Fruit fly (Drosophila melanogaster) whole organism, embryonic: Measurements from ENCODE around the gene al.

ENCODE experiments used
- Ada2b ChIP-seq: fragments of 200-800 bp; sonication (Bioruptor generic); IDR thresholded peaks from 2 replicates; pipeline ENCODE4 v1.3.6; 2022; ENCODE audit warnings: missing biosample characterization, missing genetic modification characterization
- Aef1 ChIP-seq: fragments of 200-800 bp; sonication (Bioruptor generic); IDR thresholded peaks from 3 replicates; pipeline ENCODE4 v1.3.6; 2022; ENCODE audit warnings: missing biosample characterization, missing genetic modification characterization
- Asciz ChIP-seq: fragments of 200-800 bp; sonication (Bioruptor generic); optimal IDR thresholded peaks from 2 replicates; lab custom pipeline; 2017; ENCODE audit warnings: missing biosample characterization, mild to moderate bottlenecking, missing genetic modification characterization, missing genetic modification reagents
- Atf-2 ChIP-seq: fragments of 200-800 bp; sonication (Bioruptor generic); optimal IDR thresholded peaks from 2 replicates; lab custom pipeline; 2016; ENCODE audit warnings: missing biosample characterization, missing genetic modification characterization
- BtbVII ChIP-seq: fragments of 200-800 bp; sonication (Bioruptor generic); optimal IDR thresholded peaks from 3 replicates; lab custom pipeline; 2017; ENCODE audit warnings: missing biosample characterization, mild to moderate bottlenecking, missing genetic modification characterization
- CG12236 ChIP-seq: fragments of 200-800 bp; sonication (Bioruptor generic); optimal IDR thresholded peaks from 2 replicates; lab custom pipeline; 2016; ENCODE audit warnings: missing biosample characterization, missing genetic modification characterization
- CG15601 ChIP-seq: fragments of 200-800 bp; sonication (Bioruptor generic); optimal IDR thresholded peaks from 3 replicates; lab custom pipeline; 2019; ENCODE audit warnings: missing biosample characterization, mild to moderate bottlenecking, missing genetic modification characterization, moderate library complexity
- CG2116 ChIP-seq: fragments of 200-800 bp; sonication (Bioruptor generic); optimal IDR thresholded peaks from 3 replicates; lab custom pipeline; 2018; ENCODE audit warnings: missing biosample characterization, mild to moderate bottlenecking, missing genetic modification characterization
- CG31365 ChIP-seq: fragments of 200-800 bp; sonication (Bioruptor generic); optimal IDR thresholded peaks from 2 replicates; lab custom pipeline; 2018; ENCODE audit warnings: missing biosample characterization, mild to moderate bottlenecking, missing genetic modification characterization
- CG4707 ChIP-seq: fragments of 200-800 bp; sonication (Bioruptor generic); optimal IDR thresholded peaks from 2 replicates; lab custom pipeline; 2018; ENCODE audit warnings: missing biosample characterization, mild to moderate bottlenecking, missing genetic modification characterization, moderate library complexity
- CG5180 ChIP-seq: fragments of 200-800 bp; sonication (Bioruptor generic); optimal IDR thresholded peaks from 3 replicates; lab custom pipeline; 2017; ENCODE audit warnings: missing biosample characterization, missing genetic modification characterization, mild to moderate bottlenecking, moderate library complexity, missing genetic modification reagents
- CG7786 ChIP-seq: fragments of 200-800 bp; sonication (Bioruptor generic); optimal IDR thresholded peaks from 2 replicates; lab custom pipeline; 2016; ENCODE audit warnings: missing biosample characterization, missing genetic modification characterization
- CkIIα-i1 ChIP-seq: fragments of 200-800 bp; sonication (Bioruptor generic); IDR thresholded peaks from 2 replicates; pipeline ENCODE4 v1.3.6; 2022; ENCODE audit warnings: missing biosample characterization, missing genetic modification characterization
- D ChIP-seq, 2 experiments: fragments of 200-800 bp in 1 of 2; fragments of >200 bp in 1 of 2; sonication (Bioruptor generic) in 1 of 2; optimal IDR thresholded peaks; 2 replicates in 1 of 2; 3 replicates in 1 of 2; lab custom pipeline; 2017; ENCODE audit warnings: mild to moderate bottlenecking in 1 of 2, missing biosample characterization in 1 of 2, missing genetic modification characterization in 1 of 2, missing genetic modification reagents in 1 of 2
- Dref ChIP-seq: fragments of 200-800 bp; sonication (Bioruptor generic); IDR thresholded peaks from 2 replicates; pipeline ENCODE4 v1.3.6; 2022; ENCODE audit warnings: missing biosample characterization, missing genetic modification characterization
- ERR ChIP-seq: fragments of 200-800 bp; sonication (Bioruptor generic); optimal IDR thresholded peaks from 2 replicates; lab custom pipeline; 2016; ENCODE audit warnings: missing biosample characterization, missing genetic modification characterization
- Fer1 ChIP-seq: fragments of 200-800 bp; sonication (Bioruptor generic); optimal IDR thresholded peaks from 2 replicates; lab custom pipeline; 2017; ENCODE audit warnings: missing biosample characterization, mild to moderate bottlenecking, missing genetic modification characterization
- GATAe ChIP-seq: fragments of 200-800 bp; sonication (Bioruptor generic); conservative IDR thresholded peaks from 2 replicates; pipeline ENCODE4 v1.3.6; 2022; ENCODE audit warnings: missing biosample characterization, missing genetic modification characterization
- Hand ChIP-seq: fragments of 200-800 bp; sonication (Bioruptor generic); optimal IDR thresholded peaks from 2 replicates; lab custom pipeline; 2017; ENCODE audit warnings: mild to moderate bottlenecking, missing biosample characterization, missing genetic modification reagents, missing genetic modification characterization
- Hey ChIP-seq: fragments of 200-800 bp; sonication (Bioruptor generic); optimal IDR thresholded peaks from 3 replicates; lab custom pipeline; 2018; ENCODE audit warnings: missing biosample characterization, mild to moderate bottlenecking, missing genetic modification characterization
- Hmx ChIP-seq: fragments of 200-800 bp; sonication (Bioruptor generic); optimal IDR thresholded peaks from 2 replicates; lab custom pipeline; 2016; ENCODE audit warnings: missing biosample characterization, missing genetic modification characterization
- Hr78 ChIP-seq, 2 experiments: fragments of 200-800 bp in 1 of 2; fragments of >200 bp in 1 of 2; sonication (Bioruptor generic) in 1 of 2; optimal IDR thresholded peaks; 2 replicates each; lab custom pipeline; 2017 to 2019; ENCODE audit warnings: missing biosample characterization in 2 of 2, missing genetic modification characterization in 2 of 2, mild to moderate bottlenecking in 1 of 2, moderate library complexity in 1 of 2
- Mrtf ChIP-seq: fragments of 200-800 bp; sonication (Bioruptor generic); IDR thresholded peaks from 3 replicates; pipeline ENCODE4 v1.3.6; 2022; ENCODE audit warnings: missing biosample characterization, missing genetic modification characterization
- Scr ChIP-seq: fragments of 200-800 bp; sonication (Bioruptor generic); IDR thresholded peaks from 2 replicates; pipeline ENCODE4 v1.3.6; 2022; ENCODE audit warnings: missing biosample characterization, missing genetic modification characterization; ENCODE audit not compliant: partially characterized antibody
- Stat92E ChIP-seq, 3 experiments: fragments of >200 bp in 2 of 3; fragments of 200-800 bp in 1 of 3; sonication (Bioruptor generic) in 1 of 3; optimal IDR thresholded peaks; 2 replicates each; lab custom pipeline; 2017 to 2019; ENCODE audit warnings: missing biosample characterization in 3 of 3, missing genetic modification characterization in 3 of 3, mild to moderate bottlenecking in 1 of 3, moderate library complexity in 1 of 3
- Vsx1 ChIP-seq: fragments of 200-800 bp; sonication (Bioruptor generic); optimal IDR thresholded peaks from 2 replicates; lab custom pipeline; 2017; ENCODE audit warnings: missing biosample characterization, mild to moderate bottlenecking, missing genetic modification characterization, missing genetic modification reagents
- Xbp1 ChIP-seq: fragments of 200-800 bp; sonication (Bioruptor generic); optimal IDR thresholded peaks from 3 replicates; lab custom pipeline; 2016; ENCODE audit warnings: missing biosample characterization, mild to moderate bottlenecking, missing genetic modification characterization
- ab ChIP-seq: fragments of 200-800 bp; sonication (Bioruptor generic); optimal IDR thresholded peaks from 2 replicates; lab custom pipeline; 2016; ENCODE audit warnings: missing biosample characterization, missing genetic modification characterization
- ap ChIP-seq: fragments of 200-800 bp; sonication (Bioruptor generic); IDR thresholded peaks from 2 replicates; pipeline ENCODE4 v1.3.6; 2022; ENCODE audit warnings: missing biosample characterization, missing genetic modification characterization
- bsh ChIP-seq, 2 experiments: fragments of 200-800 bp; sonication (Bioruptor generic); optimal IDR thresholded peaks; 2 replicates each; lab custom pipeline; 2017 to 2018; ENCODE audit warnings: mild to moderate bottlenecking in 2 of 2, missing biosample characterization in 2 of 2, missing genetic modification characterization in 2 of 2, moderate library complexity in 1 of 2
- btn ChIP-seq: fragments of 200-800 bp; sonication (Bioruptor generic); optimal IDR thresholded peaks from 2 replicates; lab custom pipeline; 2016; ENCODE audit warnings: missing biosample characterization, missing genetic modification characterization
- cg ChIP-seq: fragments of 200-800 bp; sonication (Bioruptor generic); optimal IDR thresholded peaks from 3 replicates; lab custom pipeline; 2019; ENCODE audit warnings: missing biosample characterization, mild to moderate bottlenecking, missing genetic modification characterization, moderate library complexity
- cwo ChIP-seq: fragments of 200-800 bp; sonication (Bioruptor generic); optimal IDR thresholded peaks from 3 replicates; lab custom pipeline; 2017; ENCODE audit warnings: missing biosample characterization, missing genetic modification characterization, mild to moderate bottlenecking, moderate library complexity, missing genetic modification reagents
- exex ChIP-seq: fragments of 200-800 bp; sonication (Bioruptor generic); optimal IDR thresholded peaks from 4 replicates; lab custom pipeline; 2018; ENCODE audit warnings: missing biosample characterization, mild to moderate bottlenecking, missing genetic modification characterization, moderate library complexity
- fd64A ChIP-seq: fragments of 200-800 bp; sonication (Bioruptor generic); optimal IDR thresholded peaks from 3 replicates; lab custom pipeline; 2018; ENCODE audit warnings: missing biosample characterization, mild to moderate bottlenecking, missing genetic modification characterization
- grn ChIP-seq: fragments of 200-800 bp; sonication (Bioruptor generic); optimal IDR thresholded peaks from 3 replicates; lab custom pipeline; 2017; ENCODE audit warnings: missing biosample characterization, missing genetic modification characterization
- gt ChIP-seq: fragments of 200-800 bp; sonication (Bioruptor generic); IDR thresholded peaks from 2 replicates; pipeline ENCODE4 v1.3.6; 2022; ENCODE audit warnings: missing biosample characterization, missing genetic modification characterization
- hb ChIP-seq: fragments of 200-800 bp; sonication (Bioruptor generic); IDR thresholded peaks from 3 replicates; pipeline ENCODE4 v1.3.6; 2022; ENCODE audit warnings: missing biosample characterization, missing genetic modification characterization; ENCODE audit not compliant: partially characterized antibody
- mirr ChIP-seq: fragments of 200-800 bp; sonication (Bioruptor generic); optimal IDR thresholded peaks from 3 replicates; lab custom pipeline; 2018; ENCODE audit warnings: missing biosample characterization, mild to moderate bottlenecking, missing genetic modification characterization
- pan ChIP-seq, 4 experiments: fragments of >200 bp in 3 of 4; fragments of 200-800 bp in 1 of 4; sonication (Bioruptor generic) in 1 of 4; optimal IDR thresholded peaks in 3 of 4; IDR thresholded peaks in 1 of 4; 2 replicates each; pipeline versions ENCODE4 v1.3.6 to Lab custom; 2017 to 2022; ENCODE audit warnings: missing biosample characterization in 2 of 4, missing genetic modification characterization in 2 of 4, mixed read lengths in 1 of 4
- sens ChIP-seq: fragments of 200-800 bp; sonication (Bioruptor generic); peaks from one replicate; lab custom pipeline; 2016; ENCODE audit warnings: missing biosample characterization, missing genetic modification characterization
- seq ChIP-seq: fragments of 200-800 bp; sonication (Bioruptor generic); IDR thresholded peaks from 2 replicates; pipeline ENCODE4 v1.3.6; 2022; ENCODE audit warnings: missing biosample characterization, missing genetic modification characterization
- sug ChIP-seq: fragments of 200-800 bp; optimal IDR thresholded peaks from 2 replicates; lab custom pipeline; 2019; ENCODE audit warnings: missing biosample characterization, mild to moderate bottlenecking, missing genetic modification characterization, moderate library complexity
- tgo ChIP-seq: fragments of 200-800 bp; sonication (Bioruptor generic); IDR thresholded peaks from 3 replicates; pipeline ENCODE4 v1.3.6; 2022; ENCODE audit warnings: missing biosample characterization, missing genetic modification characterization
- tin ChIP-seq: fragments of 200-800 bp; sonication (Bioruptor generic); optimal IDR thresholded peaks from 3 replicates; lab custom pipeline; 2016; ENCODE audit warnings: missing biosample characterization, missing genetic modification characterization
- tx ChIP-seq: fragments of 200-800 bp; sonication (Bioruptor generic); optimal IDR thresholded peaks from 2 replicates; lab custom pipeline; 2016; ENCODE audit warnings: missing biosample characterization, missing genetic modification characterization
- usp ChIP-seq: fragments of >200 bp; optimal IDR thresholded peaks from 2 replicates; lab custom pipeline; 2017; ENCODE audit warnings: missing biosample characterization, missing genetic modification characterization

The al gene

DNA sequence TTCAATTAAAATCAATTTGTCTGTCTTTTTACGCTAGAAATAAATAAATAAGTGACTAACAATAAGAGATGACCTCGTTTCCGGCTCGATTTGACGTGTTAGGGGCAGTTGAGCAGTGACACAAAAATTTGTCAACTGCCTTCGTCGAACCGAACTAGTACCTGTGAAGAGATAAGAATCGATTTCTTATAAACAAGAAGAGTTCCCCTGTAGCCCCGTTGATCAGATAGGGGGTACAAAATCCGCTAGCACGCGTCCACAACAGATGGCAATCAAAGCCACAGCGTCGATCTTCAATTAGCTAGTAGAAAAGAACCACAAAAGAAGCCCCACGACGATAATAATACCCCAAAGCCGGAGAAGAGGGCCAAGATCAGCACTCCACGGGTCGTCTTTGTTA lies 6.2 kb upstream of the al start:
- TF ChIP-seq Hmx (GFP tag; lab: Kevin White, UChicago) (no peak), sug (tag; lab: Kevin White, UChicago) (peak; percentile 21), grn (peak; percentile 94), Vsx1 (GFP tag; lab: Kevin White, UChicago) (peak; percentile 21), Stat92E (GFP tag; optimal IDR thresholded peaks at IDR 0.05; lab: Kevin White, UChicago) (no peak), Hey (peak; percentile 37)
- TF ChIP-seq, all 482 proteins: peak for 4

dm6 chr2L:378815-379440 lies 1.0 kb downstream of the al start:
- TF ChIP-seq Aef1 (no peak), Fer1 (GFP tag; lab: Kevin White, UChicago) (no peak), Atf-2 (GFP tag; lab: Kevin White, UChicago) (no peak), D (optimal IDR thresholded peaks at IDR 0.05; lab: Kevin White, UChicago) (no peak), D (GFP tag; optimal IDR thresholded peaks at IDR 0.05; lab: Kevin White, UChicago) (no peak), mirr (GFP tag; lab: Kevin White, UChicago) (peak; percentile 61), Scr (no peak), CG31365 (tag; lab: Kevin White, UChicago) (no peak), GATAe (GFP tag; lab: Robert Waterston, UW) (no peak), CG12236 (GFP tag; lab: Kevin White, UChicago) (no peak), Hand (GFP tag; lab: Kevin White, UChicago) (no peak), pan (optimal IDR thresholded peaks at IDR 0.05; lab: Kevin White, UChicago) (no peak), pan (GFP tag; optimal IDR thresholded peaks at IDR 0.05 in 1 of 2, IDR thresholded peaks at IDR 0.05 in 1 of 2) (no peak), fd64A (GFP tag; lab: Kevin White, UChicago) (no peak), cg (no peak), ap (GFP tag; lab: Robert Waterston, UW) (no peak), CG7786 (no peak), tgo (no peak), grn (peak; percentile 94), bsh (GFP tag; optimal IDR thresholded peaks at IDR 0.05; lab: Kevin White, UChicago) (no peak), ab (GFP tag; lab: Kevin White, UChicago) (no peak), btn (GFP tag; lab: Kevin White, UChicago) (no peak), cwo (peak; percentile 34), Mrtf (no peak), exex (tag; lab: Kevin White, UChicago) (peak; percentile 90), Dref (no peak), Ada2b (GFP tag; lab: Robert Waterston, UW) (no peak), Xbp1 (no peak), Hr78 (GFP tag; optimal IDR thresholded peaks at IDR 0.05; lab: Kevin White, UChicago) (no peak), seq (GFP tag; lab: Robert Waterston, UW) (no peak), tin (GFP tag; lab: Kevin White, UChicago) (no peak), sens (no peak), CG4707 (GFP tag; lab: Kevin White, UChicago) (no peak), sug (tag; lab: Kevin White, UChicago) (peak; percentile 23), Asciz (GFP tag; lab: Kevin White, UChicago) (no peak), CG15601 (tag; lab: Kevin White, UChicago) (no peak), CkIIα-i1 (GFP tag; lab: Robert Waterston, UW) (no peak), ERR (GFP tag; lab: Kevin White, UChicago) (no peak), tx (GFP tag; lab: Kevin White, UChicago) (no peak), CG5180 (GFP tag; lab: Kevin White, UChicago) (no peak), usp (GFP tag; lab: Kevin White, UChicago) (no peak), gt (GFP tag; lab: Robert Waterston, UW) (no peak), BtbVII (GFP tag; lab: Kevin White, UChicago) (no peak), CG2116 (GFP tag; lab: Kevin White, UChicago) (no peak), hb (no peak)
